Fruit fly (Drosophila melanogaster): ENCODE measurements around the gene Nep3.

DNA sequence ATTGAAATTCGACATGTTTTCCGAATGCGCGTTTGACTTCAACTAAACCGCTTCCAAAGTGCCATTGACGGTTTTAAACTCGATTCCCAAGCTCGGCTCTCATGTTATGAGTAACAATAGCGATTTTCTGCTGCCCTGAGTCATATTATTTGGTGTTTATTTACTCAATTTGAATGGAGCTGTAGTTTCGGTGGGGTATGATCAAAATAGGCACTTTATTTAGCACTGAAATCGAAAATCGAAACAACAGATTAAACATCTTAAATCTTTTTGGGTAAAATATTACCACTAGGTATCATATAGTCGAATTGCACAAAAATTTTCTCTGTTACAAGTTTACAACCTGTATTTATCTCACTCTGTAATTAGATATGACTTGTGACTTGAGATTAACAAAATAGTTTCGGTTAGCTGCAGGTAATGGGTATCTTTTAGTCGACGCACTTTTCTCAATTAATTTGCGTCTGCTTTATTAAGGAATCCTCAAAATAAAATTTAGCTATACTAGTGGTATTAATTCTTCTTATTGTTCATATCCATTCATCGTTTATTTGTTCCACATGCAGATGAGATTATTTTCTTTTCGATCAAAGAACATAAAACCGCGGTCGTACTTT lies 1.6 kb upstream of the Nep3 start, which contains the start of gene CG12655:
- TF ChIP-seq Crg-1 (GFP tag; optimal IDR thresholded peaks at IDR 0.05) (no peak), cnc (optimal IDR thresholded peaks at IDR 0.05) (no peak), ovo (GFP tag; optimal IDR thresholded peaks at IDR 0.05) (no peak), pad (GFP tag; optimal IDR thresholded peaks at IDR 0.05) (no peak), bab1 (GFP tag; optimal IDR thresholded peaks at IDR 0.05) (no peak), tj (GFP tag; optimal IDR thresholded peaks at IDR 0.05) (no peak), Mnt (GFP tag; optimal IDR thresholded peaks at IDR 0.05) (no peak), kay (GFP tag; ENCODE audit: borderline replicate concordance) (no peak), Clk (GFP tag; optimal IDR thresholded peaks at IDR 0.05) (no peak)

Measured in whole organism, adult.